Worm (Caenorhabditis elegans): ENCODE data around the gene tatn-1.

DNA sequence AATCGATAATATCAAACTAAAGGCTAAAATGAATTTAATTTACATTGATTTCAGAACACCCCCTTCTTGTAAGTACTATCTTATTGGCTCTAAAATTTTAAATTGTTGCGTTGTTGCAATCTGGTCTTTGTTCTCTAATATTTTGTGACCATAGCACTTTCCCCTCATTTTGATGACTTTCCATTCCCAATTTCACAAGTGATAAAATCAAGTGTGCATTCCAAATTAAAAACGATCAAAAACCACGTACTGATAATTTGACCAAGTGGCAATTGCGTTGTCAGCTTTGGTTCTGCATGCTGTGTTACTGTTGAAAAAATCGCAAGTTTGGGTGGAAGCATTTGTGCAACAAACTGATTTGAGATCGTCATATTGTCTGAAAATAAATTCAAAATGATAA lies 20.5 kb upstream of the tatn-1 start:
- no peak for TF ChIP-seq ama-1 (optimal IDR thresholded peaks at IDR 0.05)
- TF ChIP-seq lin-35 (GFP tag; optimal IDR thresholded peaks at IDR 0.05): no peak
- TF ChIP-seq unc-86 (tag; optimal IDR thresholded peaks at IDR 0.05): no peak
- TF ChIP-seq egl-27 (tag; optimal IDR thresholded peaks at IDR 0.05): no peak
- no peak for TF ChIP-seq pag-3 (tag; optimal IDR thresholded peaks at IDR 0.05; ENCODE audit: borderline replicate concordance, insufficient read depth)

Data from whole organism, L1 larva.